Worm (Caenorhabditis elegans) whole organism, early embryonic: ENCODE measurements around the gene fipr-9.

Experiments used
- B0310.2 ChIP-seq: sonication (generic microtip); optimal IDR thresholded peaks from 2 replicates; lab custom pipeline; 2016; ENCODE audit warnings: mild to moderate bottlenecking, missing genetic modification characterization, missing compliant biosample characterization
- F13C5.2 ChIP-seq: sonication (generic microtip); optimal IDR thresholded peaks from 2 replicates; lab custom pipeline; 2017; ENCODE audit warnings: mild to moderate bottlenecking, missing genetic modification characterization, inconsistent platforms, missing compliant biosample characterization
- ama-1 ChIP-seq: fragments of 150-350 bp; optimal IDR thresholded peaks from 2 replicates; lab custom pipeline; 2014
- ceh-13 ChIP-seq: fragments of 200-800 bp; sonication (Bioruptor generic); optimal IDR thresholded peaks from 2 replicates; lab custom pipeline; 2018; ENCODE audit warnings: mild to moderate bottlenecking, missing genetic modification characterization, missing compliant biosample characterization
- ceh-36 ChIP-seq: sonication (generic microtip); optimal IDR thresholded peaks from 2 replicates; lab custom pipeline; 2016; ENCODE audit warnings: missing genetic modification characterization, inconsistent platforms, missing compliant biosample characterization
- ets-7 ChIP-seq: sonication (generic microtip); optimal IDR thresholded peaks from 2 replicates; lab custom pipeline; 2016; ENCODE audit warnings: missing genotype, missing genetic modification characterization, missing compliant biosample characterization
- flt-1 ChIP-seq: fragments of 200-800 bp; sonication (Bioruptor generic); IDR thresholded peaks from 2 replicates; pipeline ENCODE4 v1.3.6; 2022; ENCODE audit warnings: missing genetic modification characterization, missing compliant biosample characterization
- hnd-1 ChIP-seq: sonication (generic microtip); optimal IDR thresholded peaks from 2 replicates; lab custom pipeline; 2016; ENCODE audit warnings: missing genetic modification characterization, missing compliant biosample characterization
- pes-1 ChIP-seq: fragments of 200-800 bp; sonication (Bioruptor generic); IDR thresholded peaks from 2 replicates; pipeline ENCODE4 v1.3.6; 2022; ENCODE audit warnings: missing genetic modification reagents, missing genetic modification characterization, missing compliant biosample characterization
- scrt-1 ChIP-seq: fragments of 200-800 bp; sonication (Bioruptor generic); IDR thresholded peaks from 2 replicates; pipeline ENCODE4 v1.3.6; 2022; ENCODE audit warnings: missing genetic modification characterization, missing compliant biosample characterization
- sea-1 ChIP-seq: fragments of 200-800 bp; sonication (Bioruptor generic); conservative IDR thresholded peaks from 2 replicates; pipeline ENCODE4 v1.3.6; 2022; ENCODE audit warnings: missing genetic modification characterization, missing compliant biosample characterization
- tbx-11 ChIP-seq: fragments of 200-800 bp; sonication (Bioruptor generic); IDR thresholded peaks from 2 replicates; pipeline ENCODE4 v1.3.6; 2022; ENCODE audit warnings: missing genetic modification characterization, missing compliant biosample characterization
- tbx-37 ChIP-seq: fragments of 200-800 bp; sonication (Bioruptor generic); conservative IDR thresholded peaks from 2 replicates; pipeline ENCODE4 v1.3.6; 2022; ENCODE audit warnings: missing genetic modification reagents, missing genetic modification characterization, missing compliant biosample characterization
- tra-4 ChIP-seq: sonication (generic microtip); optimal IDR thresholded peaks from 2 replicates; lab custom pipeline; 2017; ENCODE audit warnings: missing genetic modification characterization, missing compliant biosample characterization

- TF ChIP-seq ama-1 (no peak), tbx-11 (GFP tag; lab: Robert Waterston, UW) (no peak), tra-4 (tag; lab: Kevin White, UChicago) (no peak), F13C5.2 (no peak), ceh-36 (no peak), sea-1 (GFP tag; lab: Robert Waterston, UW) (no peak), B0310.2 (tag; lab: Kevin White, UChicago) (no peak), ceh-13 (GFP tag; lab: Kevin White, UChicago) (no peak), ets-7 (no peak), flt-1 (GFP tag; lab: Robert Waterston, UW) (no peak), hnd-1 (tag; lab: Kevin White, UChicago) (no peak), pes-1 (GFP tag; lab: Robert Waterston, UW) (no peak), scrt-1 (GFP tag; lab: Robert Waterston, UW) (no peak), tbx-37 (GFP tag; lab: Robert Waterston, UW) (no peak)
These were observed 4.7 kb upstream of the fipr-9 start, which contains the start of gene ZK856.14 for ce11 chrV:10216724-10217123.
